Fruit fly (Drosophila melanogaster) whole organism: Measurements from ENCODE around the gene CG31908.

Experiments
- CG8478 ChIP-seq: fragments of >200 bp; optimal IDR thresholded peaks from 2 replicates; lab custom pipeline; 2018; ENCODE audit warnings: inconsistent platforms
- Dll ChIP-seq: fragments of >200 bp; optimal IDR thresholded peaks from 2 replicates; lab custom pipeline; 2017
- EcR ChIP-seq, 2 experiments: fragments of >200 bp; optimal IDR thresholded peaks; 2 replicates each; lab custom pipeline; 2017; ENCODE audit warnings: missing biosample characterization in 2 of 2, missing genetic modification characterization in 2 of 2, missing genetic modification reagents in 2 of 2
- pan ChIP-seq: fragments of >200 bp; optimal IDR thresholded peaks from 2 replicates; lab custom pipeline; 2017
- psq ChIP-seq: fragments of >200 bp; optimal IDR thresholded peaks from 2 replicates; lab custom pipeline; 2017
- usp ChIP-seq: fragments of >200 bp; optimal IDR thresholded peaks from 2 replicates; lab custom pipeline; 2017; ENCODE audit warnings: missing biosample characterization, missing genetic modification characterization, mixed read lengths

- no peak for TF ChIP-seq Dll (lab: Kevin White, UChicago)
- TF ChIP-seq EcR (GFP tag; optimal IDR thresholded peaks at IDR 0.05; lab: Kevin White, UChicago): no peak
- TF ChIP-seq usp: no peak
- TF ChIP-seq psq: no peak
- no peak for TF ChIP-seq CG8478
- TF ChIP-seq pan (lab: Kevin White, UChicago): no peak
Measured at dm6 chr2L:7032517-7032951, 5.3 kb upstream of the CG31908 start, which contains the start of the genes Rab30 and Caper.
